Worm (Caenorhabditis elegans) whole organism, L2 larva: ENCODE measurements around the gene slc-25A18.2.

ENCODE experiments used
- C34F6.9 ChIP-seq: fragments of 150-350 bp; optimal IDR thresholded peaks from 2 replicates; lab custom pipeline; 2014; ENCODE audit warnings: missing biosample characterization, missing genetic modification characterization
- F13H6.1 ChIP-seq: sonication (generic microtip); optimal IDR thresholded peaks from 2 replicates; lab custom pipeline; 2016; ENCODE audit warnings: missing genetic modification characterization, missing compliant biosample characterization
- R02D3.7 ChIP-seq: fragments of 150-350 bp; optimal IDR thresholded peaks from 2 replicates; lab custom pipeline; 2014; ENCODE audit warnings: missing biosample characterization, missing genetic modification characterization
- Y55F3AM.14 ChIP-seq: fragments of 200-800 bp; sonication (Bioruptor generic); optimal IDR thresholded peaks from 2 replicates; lab custom pipeline; 2018; ENCODE audit warnings: mild to moderate bottlenecking, missing genetic modification characterization, missing compliant biosample characterization
- ZK546.5 ChIP-seq: sonication (generic microtip); optimal IDR thresholded peaks from 2 replicates; lab custom pipeline; 2017; ENCODE audit warnings: missing biosample characterization, missing genetic modification characterization
- alr-1 ChIP-seq: fragments of 150-350 bp; optimal IDR thresholded peaks from 2 replicates; lab custom pipeline; 2014; ENCODE audit warnings: missing biosample characterization, missing genetic modification characterization
- aly-2 ChIP-seq: fragments of 150-350 bp; optimal IDR thresholded peaks from 2 replicates; lab custom pipeline; 2014; ENCODE audit warnings: missing biosample characterization, missing genetic modification characterization
- ama-1 ChIP-seq: fragments of 150-350 bp; optimal IDR thresholded peaks from 2 replicates; lab custom pipeline; 2018; ENCODE audit warnings: inconsistent platforms
- blmp-1 ChIP-seq: sonication (generic microtip); optimal IDR thresholded peaks from 2 replicates; lab custom pipeline; 2017; ENCODE audit warnings: missing genetic modification characterization, mild to moderate bottlenecking, missing compliant biosample characterization, antibody characterized with exemption, moderate library complexity; ENCODE audit not compliant: insufficient read depth
- ceh-82 ChIP-seq: fragments of 150-350 bp; optimal IDR thresholded peaks from 2 replicates; lab custom pipeline; 2014; ENCODE audit warnings: missing biosample characterization, missing genetic modification characterization
- crh-2 ChIP-seq: sonication (generic microtip); optimal IDR thresholded peaks from 2 replicates; lab custom pipeline; 2017; ENCODE audit warnings: missing biosample characterization, missing genetic modification characterization
- dmd-4 ChIP-seq: sonication (generic microtip); optimal IDR thresholded peaks from 2 replicates; lab custom pipeline; 2017; ENCODE audit warnings: missing biosample characterization, missing genetic modification characterization
- egl-27 ChIP-seq: sonication (generic microtip); optimal IDR thresholded peaks from 3 replicates; lab custom pipeline; 2017; ENCODE audit warnings: missing biosample characterization, missing genetic modification reagents, missing genetic modification characterization
- elt-1 ChIP-seq: fragments of 150-350 bp; optimal IDR thresholded peaks from 2 replicates; lab custom pipeline; 2014; ENCODE audit warnings: missing biosample characterization, missing genetic modification characterization
- elt-3 ChIP-seq: sonication (generic microtip); optimal IDR thresholded peaks from 2 replicates; lab custom pipeline; 2017; ENCODE audit warnings: missing biosample characterization, missing genetic modification characterization
- fos-1 ChIP-seq: fragments of 150-350 bp; optimal IDR thresholded peaks from 2 replicates; lab custom pipeline; 2014; ENCODE audit warnings: missing biosample characterization, missing genetic modification characterization
- gmeb-1 ChIP-seq: fragments of 150-350 bp; optimal IDR thresholded peaks from 2 replicates; lab custom pipeline; 2014; ENCODE audit warnings: missing biosample characterization, missing genetic modification characterization
- lin-11 ChIP-seq: fragments of 150-350 bp; sonication (generic microtip); optimal IDR thresholded peaks from 2 replicates; lab custom pipeline; 2014; ENCODE audit warnings: missing biosample characterization, missing genetic modification characterization, inconsistent platforms, mixed read lengths
- lin-13 ChIP-seq: fragments of 150-350 bp; optimal IDR thresholded peaks from 2 replicates; lab custom pipeline; 2014; ENCODE audit warnings: missing biosample characterization, missing genetic modification reagents, missing genetic modification characterization
- lin-39 ChIP-seq: fragments of 150-350 bp; optimal IDR thresholded peaks from 2 replicates; lab custom pipeline; 2014; ENCODE audit warnings: missing biosample characterization, missing genetic modification reagents, missing genetic modification characterization
- lsy-2 ChIP-seq, 2 experiments: fragments of 150-350 bp in 1 of 2; sonication (generic microtip) in 1 of 2; optimal IDR thresholded peaks; 2 replicates each; lab custom pipeline; 2014 to 2017; ENCODE audit warnings: missing biosample characterization in 2 of 2, missing genetic modification characterization in 2 of 2
- mab-5 ChIP-seq: fragments of 150-350 bp; optimal IDR thresholded peaks from 2 replicates; lab custom pipeline; 2014; ENCODE audit warnings: missing biosample characterization, missing genetic modification characterization
- mbf-1 ChIP-seq: sonication (generic microtip); optimal IDR thresholded peaks from 2 replicates; lab custom pipeline; 2017; ENCODE audit warnings: missing biosample characterization, missing genetic modification characterization
- nhr-10 ChIP-seq: sonication (generic microtip); optimal IDR thresholded peaks from 2 replicates; lab custom pipeline; 2017; ENCODE audit warnings: missing biosample characterization, missing genetic modification characterization
- nhr-11 ChIP-seq: fragments of 150-350 bp; optimal IDR thresholded peaks from 2 replicates; lab custom pipeline; 2014; ENCODE audit warnings: missing biosample characterization, missing genetic modification characterization
- nhr-12 ChIP-seq: fragments of 150-350 bp; optimal IDR thresholded peaks from 2 replicates; lab custom pipeline; 2014; ENCODE audit warnings: missing biosample characterization, missing genetic modification characterization
- nhr-21 ChIP-seq: fragments of 150-350 bp; optimal IDR thresholded peaks from 2 replicates; lab custom pipeline; 2014; ENCODE audit warnings: missing biosample characterization, missing genetic modification characterization
- nhr-237 ChIP-seq: fragments of 150-350 bp; optimal IDR thresholded peaks from 2 replicates; lab custom pipeline; 2014; ENCODE audit warnings: missing biosample characterization, missing genetic modification characterization
- nhr-6 ChIP-seq: fragments of 150-350 bp; optimal IDR thresholded peaks from 2 replicates; lab custom pipeline; 2014; ENCODE audit warnings: missing biosample characterization, missing genetic modification characterization
- nhr-77 ChIP-seq: fragments of 150-350 bp; optimal IDR thresholded peaks from 2 replicates; lab custom pipeline; 2014; ENCODE audit warnings: missing biosample characterization, missing genetic modification characterization
- peb-1 ChIP-seq: fragments of 150-350 bp; optimal IDR thresholded peaks from 2 replicates; lab custom pipeline; 2014; ENCODE audit warnings: missing biosample characterization, missing genetic modification characterization
- sem-4 ChIP-seq: fragments of 150-350 bp; optimal IDR thresholded peaks from 2 replicates; lab custom pipeline; 2014; ENCODE audit warnings: missing biosample characterization, missing genetic modification reagents, missing genetic modification characterization
- skn-1 ChIP-seq: sonication (generic microtip); optimal IDR thresholded peaks from 2 replicates; lab custom pipeline; 2017; ENCODE audit warnings: missing biosample characterization, missing genetic modification characterization
- sma-3 ChIP-seq: sonication (generic microtip); optimal IDR thresholded peaks from 2 replicates; lab custom pipeline; 2016; ENCODE audit warnings: missing genetic modification reagents, missing genetic modification characterization, missing compliant biosample characterization
- sma-9 ChIP-seq, 2 experiments: fragments of 150-350 bp in 1 of 2; sonication (generic microtip) in 1 of 2; optimal IDR thresholded peaks; 2 replicates each; lab custom pipeline; 2014 to 2016; ENCODE audit warnings: missing genetic modification characterization in 2 of 2, mild to moderate bottlenecking in 1 of 2, missing biosample characterization in 1 of 2, missing compliant biosample characterization in 1 of 2, missing genetic modification reagents in 1 of 2, moderate library complexity in 1 of 2
- snpc-4 ChIP-seq: fragments of 150-350 bp; optimal IDR thresholded peaks from 2 replicates; lab custom pipeline; 2014; ENCODE audit warnings: missing biosample characterization, missing genetic modification characterization
- unc-39 ChIP-seq: fragments of 150-350 bp; optimal IDR thresholded peaks from 2 replicates; lab custom pipeline; 2014; ENCODE audit warnings: missing biosample characterization, missing genetic modification characterization
- unc-62 ChIP-seq: fragments of 150-350 bp; optimal IDR thresholded peaks from 2 replicates; lab custom pipeline; 2014; ENCODE audit warnings: missing biosample characterization, missing genetic modification reagents, missing genetic modification characterization
- zag-1 ChIP-seq: fragments of 150-350 bp; optimal IDR thresholded peaks from 2 replicates; lab custom pipeline; 2014; ENCODE audit warnings: missing biosample characterization, missing genetic modification characterization
- ztf-1 ChIP-seq: fragments of 200-800 bp; sonication (Bioruptor generic); conservative IDR thresholded peaks from 2 replicates; pipeline ENCODE4 v1.3.6; 2022; ENCODE audit warnings: missing genetic modification characterization, missing compliant biosample characterization
- ztf-11 ChIP-seq: sonication (generic microtip); optimal IDR thresholded peaks from 2 replicates; lab custom pipeline; 2017; ENCODE audit warnings: missing biosample characterization, missing genetic modification characterization
- ztf-4 ChIP-seq: fragments of 150-350 bp; optimal IDR thresholded peaks from 2 replicates; lab custom pipeline; 2014; ENCODE audit warnings: missing biosample characterization, missing genetic modification characterization

Gene slc-25A18.2

DNA sequence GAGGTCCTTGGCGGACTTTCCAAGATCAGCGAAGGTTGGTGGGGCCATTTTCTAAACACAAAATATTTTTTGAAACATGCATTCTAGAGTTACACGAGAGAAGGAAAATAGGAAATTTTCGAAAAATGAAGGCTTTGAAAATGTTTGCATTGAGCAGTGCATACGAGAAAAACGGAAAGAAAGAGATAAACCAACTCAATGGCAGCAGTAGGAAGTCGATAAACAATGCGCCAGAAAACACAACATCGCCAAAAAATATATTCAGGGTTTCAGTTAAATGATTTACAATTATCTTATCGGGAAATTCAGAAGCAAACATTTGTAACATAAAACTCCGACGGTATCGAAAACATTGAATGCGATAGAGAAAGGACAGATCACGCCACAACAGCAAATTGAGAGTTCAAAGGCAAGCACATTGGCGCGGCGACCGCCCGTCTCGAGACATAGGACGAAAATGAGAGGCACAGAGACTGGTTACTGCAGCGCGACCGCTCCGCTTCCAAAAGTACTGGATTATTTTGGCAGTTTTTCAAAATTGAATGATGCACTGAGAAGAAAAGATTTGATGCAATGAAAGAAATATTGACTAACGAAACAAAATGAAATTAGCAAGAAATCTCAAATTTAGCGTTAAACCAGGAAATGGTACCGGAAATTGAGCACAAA is 33.1 kb downstream of the slc-25A18.2 start, which contains the start of the genes vdac-1 and R05G6.5 (continued):
- TF ChIP-seq nhr-11 (tag; lab: Kevin White, UChicago) (no peak), lin-11 (tag; lab: Kevin White, UChicago) (peak; percentile 57), ztf-4 (tag; lab: Kevin White, UChicago) (peak; percentile 51), ztf-1 (GFP tag; lab: Robert Waterston, UW) (no peak), nhr-10 (tag; lab: Kevin White, UChicago) (no peak), ztf-11 (tag; lab: Kevin White, UChicago) (no peak), gmeb-1 (peak; percentile 89), ama-1 (lab: Kevin White, UChicago) (peak; percentile 80), egl-27 (tag; lab: Kevin White, UChicago) (peak; percentile 42), sma-9 (GFP tag; optimal IDR thresholded peaks at IDR 0.05; lab: Kevin White, UChicago) (peak; percentile 59), sma-9 (tag; optimal IDR thresholded peaks at IDR 0.05; lab: Kevin White, UChicago) (no peak), ceh-82 (tag; lab: Kevin White, UChicago) (no peak), nhr-12 (tag; lab: Kevin White, UChicago) (no peak), dmd-4 (tag; lab: Kevin White, UChicago) (no peak)

DNA sequence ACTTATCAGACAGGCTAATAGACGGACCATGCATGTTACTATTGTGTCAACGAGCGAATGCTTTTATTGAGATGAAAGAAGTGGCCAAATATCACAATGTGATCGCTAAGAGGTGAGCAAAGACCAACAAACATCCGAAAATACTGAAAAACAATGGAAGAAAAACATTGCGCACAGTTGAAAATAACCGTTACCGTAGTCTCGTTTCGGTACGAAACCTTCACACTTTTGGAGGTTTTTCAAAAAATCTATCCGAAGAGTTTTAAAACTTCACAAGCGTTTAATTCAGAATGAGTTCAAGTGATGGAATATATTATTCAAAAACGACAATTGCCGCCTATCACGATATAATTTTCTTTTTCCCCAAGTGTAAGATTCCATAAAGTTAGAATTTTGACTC is 34.0 kb downstream of the slc-25A18.2 start:
- TF ChIP-seq lsy-2 (tag; optimal IDR thresholded peaks at IDR 0.05; lab: Kevin White, UChicago) = peak in 1 of 2 experiments; percentile 87
- TF ChIP-seq egl-27 (tag; lab: Kevin White, UChicago) = no peak
- TF ChIP-seq, all 48 proteins: peak for 1

DNA sequence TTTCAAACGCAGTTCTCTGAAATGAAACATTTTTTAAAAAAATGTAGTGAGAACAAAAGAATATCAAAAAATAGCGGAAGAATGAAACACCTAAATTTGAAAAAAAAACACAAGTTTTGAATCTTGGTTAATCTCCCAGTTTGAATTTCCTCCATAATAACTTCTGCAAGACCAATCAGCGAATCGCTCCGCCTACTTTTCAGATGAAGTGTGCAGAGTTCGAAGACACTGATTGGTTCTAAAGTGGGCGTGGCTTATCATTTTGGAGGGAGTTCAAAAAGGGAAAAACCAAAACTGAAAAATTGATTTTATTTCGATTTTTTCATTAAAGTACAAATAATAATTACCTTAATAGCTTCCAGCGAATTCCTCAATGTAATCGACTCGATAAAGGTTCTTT is 36.0 kb downstream of the slc-25A18.2 start:
- TF ChIP-seq egl-27 (tag; lab: Kevin White, UChicago) (no peak), mbf-1 (tag; lab: Kevin White, UChicago) (no peak), zag-1 (tag; lab: Kevin White, UChicago) (no peak), mab-5 (no peak), nhr-6 (tag; lab: Kevin White, UChicago) (no peak), nhr-10 (tag; lab: Kevin White, UChicago) (no peak), blmp-1 (no peak), lin-11 (tag; lab: Kevin White, UChicago) (no peak), sma-9 (GFP tag; optimal IDR thresholded peaks at IDR 0.05; lab: Kevin White, UChicago) (no peak), sma-9 (tag; optimal IDR thresholded peaks at IDR 0.05; lab: Kevin White, UChicago) (no peak), nhr-21 (tag; lab: Kevin White, UChicago) (no peak)

DNA sequence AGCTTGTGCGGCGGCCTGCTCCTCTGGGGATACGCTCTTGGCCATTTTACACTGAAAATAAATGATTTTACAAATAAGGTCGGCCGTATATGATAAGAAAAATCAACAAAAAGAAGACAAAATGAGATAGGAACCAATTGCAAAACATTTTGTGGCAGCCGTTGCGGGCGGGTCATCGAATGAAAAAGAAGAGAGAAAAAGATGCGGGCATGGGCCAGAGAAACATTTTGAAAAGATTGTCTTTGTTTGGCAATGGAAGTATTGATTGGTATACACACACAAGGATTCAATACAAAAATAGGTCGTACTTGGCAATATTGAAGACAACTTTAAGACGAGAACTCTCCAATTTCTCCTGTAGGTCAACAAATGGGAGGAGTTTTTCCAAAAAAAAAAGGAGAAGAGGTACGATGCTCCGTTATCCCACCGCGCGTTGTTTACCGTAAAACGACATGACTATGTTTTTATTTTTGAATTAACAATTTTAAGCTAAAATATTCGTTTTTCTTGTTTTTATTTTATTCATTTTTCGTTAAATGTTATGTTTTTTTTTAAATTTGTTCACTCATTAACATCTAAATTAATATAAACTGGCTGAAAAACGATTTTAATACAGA is 37.9 kb downstream of the slc-25A18.2 start, which contains the start of the genes plc-4 and R05G6.4:
Gene plc-4 (minus strand): TSS at position 51 of the 617 bp plus-strand sequence.
Gene R05G6.4 (plus strand): TSS at position 617 of the 617 bp plus-strand sequence.
- TF ChIP-seq nhr-12 (tag; lab: Kevin White, UChicago) (no peak), lin-39 (tag; lab: Kevin White, UChicago) (no peak), egl-27 (tag; lab: Kevin White, UChicago) (no peak), ceh-82 (tag; lab: Kevin White, UChicago) (no peak), C34F6.9 (tag; lab: Kevin White, UChicago) (peak; percentile 61), R02D3.7 (tag; lab: Kevin White, UChicago) (peak; percentile 81), F13H6.1 (peak; percentile 11), nhr-6 (tag; lab: Kevin White, UChicago) (no peak), peb-1 (tag; lab: Kevin White, UChicago) (no peak), alr-1 (tag; lab: Kevin White, UChicago) (no peak), nhr-10 (tag; lab: Kevin White, UChicago) (no peak), zag-1 (tag; lab: Kevin White, UChicago) (no peak), sem-4 (tag; lab: Kevin White, UChicago) (no peak), sma-3 (GFP tag; lab: Kevin White, UChicago) (no peak), elt-1 (no peak), snpc-4 (no peak), mab-5 (no peak), skn-1 (tag; lab: Kevin White, UChicago) (no peak), nhr-237 (tag; lab: Kevin White, UChicago) (no peak), ztf-11 (tag; lab: Kevin White, UChicago) (no peak), nhr-77 (tag; lab: Kevin White, UChicago) (no peak), lin-11 (tag; lab: Kevin White, UChicago) (no peak), fos-1 (no peak), ama-1 (lab: Kevin White, UChicago) (no peak), ZK546.5 (tag; lab: Kevin White, UChicago) (no peak), aly-2 (no peak), unc-62 (no peak), Y55F3AM.14 (GFP tag; lab: Kevin White, UChicago) (no peak), sma-9 (GFP tag; optimal IDR thresholded peaks at IDR 0.05; lab: Kevin White, UChicago) (no peak), sma-9 (tag; optimal IDR thresholded peaks at IDR 0.05; lab: Kevin White, UChicago) (no peak), lin-13 (no peak), mbf-1 (tag; lab: Kevin White, UChicago) (no peak), unc-39 (no peak), gmeb-1 (peak; percentile 40), lsy-2 (tag; optimal IDR thresholded peaks at IDR 0.05; lab: Kevin White, UChicago) (peak in 1 of 2 experiments; percentile 55), elt-3 (no peak), crh-2 (tag; lab: Kevin White, UChicago) (peak; percentile 39), nhr-11 (tag; lab: Kevin White, UChicago) (no peak)
